Worm (Caenorhabditis elegans): Measurements from ENCODE around the gene vps-36.

vps-36 gene

DNA sequence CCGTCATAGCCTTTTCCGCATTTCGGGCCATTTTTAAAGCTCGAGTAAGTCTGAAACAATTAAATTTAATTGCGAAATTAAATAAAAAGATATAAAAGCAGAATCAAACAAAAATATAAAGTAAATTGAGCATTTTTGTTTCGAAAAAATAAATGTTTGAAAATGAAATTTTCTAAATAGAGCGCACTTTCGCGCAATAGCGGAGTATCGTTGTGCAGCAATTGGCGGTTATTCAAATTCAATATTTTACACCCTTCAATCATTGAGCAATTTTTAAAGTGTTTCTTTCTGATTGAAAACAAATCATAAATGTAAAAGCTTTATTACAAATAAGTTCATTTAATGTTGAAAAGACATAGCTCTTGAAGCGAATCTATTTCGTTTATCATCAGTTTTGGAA lies 40.2 kb upstream of the vps-36 start, which contains the start of gene isy-1:
isy-1 (minus strand) TSS at position 50 of the 400 bp plus-strand sequence.
- TF ChIP-seq cnd-1 (tag; optimal IDR thresholded peaks at IDR 0.05) (no peak), mab-5 (tag; optimal IDR thresholded peaks at IDR 0.05) (no peak), mep-1 (tag; optimal IDR thresholded peaks at IDR 0.05) (peak; percentile 54), drap-1 (GFP tag; optimal IDR thresholded peaks at IDR 0.05) (no peak), nhr-237 (tag; optimal IDR thresholded peaks at IDR 0.05) (peak; percentile 44), unc-120 (tag; optimal IDR thresholded peaks at IDR 0.05; ENCODE audit: poor library complexity, severe bottlenecking) (no peak), nhr-76 (tag; optimal IDR thresholded peaks at IDR 0.05) (no peak), ces-1 (GFP tag; optimal IDR thresholded peaks at IDR 0.05) (peak; percentile 86), ceh-83 (GFP tag; optimal IDR thresholded peaks at IDR 0.05) (no peak), pha-4 (tag; optimal IDR thresholded peaks at IDR 0.05) (peak; percentile 67), ham-2 (GFP tag; optimal IDR thresholded peaks at IDR 0.05) (no peak), ztf-11 (tag; optimal IDR thresholded peaks at IDR 0.05) (no peak), lsy-2 (tag; optimal IDR thresholded peaks at IDR 0.05) (peak; percentile 66), nhr-2 (tag; optimal IDR thresholded peaks at IDR 0.05) (peak; percentile 19), sem-2 (GFP tag; optimal IDR thresholded peaks at IDR 0.05) (no peak), blmp-1 (tag; optimal IDR thresholded peaks at IDR 0.05) (no peak), ceh-39 (tag; optimal IDR thresholded peaks at IDR 0.05) (peak; percentile 29)

DNA sequence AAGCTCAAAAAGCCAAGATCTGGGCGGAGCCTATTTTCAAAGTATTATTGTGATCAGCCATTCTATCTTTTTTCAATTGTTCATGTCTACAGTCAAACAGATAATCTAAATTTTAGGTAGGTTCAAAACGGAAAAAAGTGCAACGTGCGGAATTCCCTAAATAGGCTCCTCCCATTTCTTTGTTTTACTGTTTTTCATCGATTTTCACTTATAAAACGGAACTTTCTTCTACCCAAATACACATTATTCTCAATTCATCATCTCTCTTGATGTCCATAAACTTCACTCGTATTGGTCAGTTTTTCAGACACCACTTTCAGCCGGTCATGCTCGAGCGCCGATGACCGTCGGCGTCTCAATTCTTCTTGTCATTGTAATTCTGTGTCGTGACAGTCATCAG lies 38.3 kb upstream of the vps-36 start, which contains the start of gene F53B7.7:
F53B7.7 (plus strand) TSS at position 301 of the 400 bp plus-strand sequence.
- TF ChIP-seq nhr-12 (tag; optimal IDR thresholded peaks at IDR 0.05): no peak

DNA sequence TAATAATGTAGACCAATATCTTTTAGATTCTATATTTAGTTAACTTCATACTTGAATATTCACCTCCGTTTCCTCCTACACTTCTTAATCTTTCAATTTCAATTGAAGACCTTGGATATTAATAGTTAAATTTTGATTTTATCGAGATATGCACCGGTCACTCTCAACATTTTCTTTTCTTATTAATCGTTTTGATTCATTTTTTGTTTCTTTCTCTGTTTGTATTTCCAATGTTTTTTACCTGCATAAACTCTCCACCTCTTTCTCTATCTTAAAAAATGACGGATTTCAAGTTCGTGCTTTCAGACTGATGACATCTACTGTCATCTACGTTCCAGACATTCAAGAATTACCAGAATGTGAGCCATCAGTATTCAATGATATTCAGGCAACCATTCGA lies 31.3 kb upstream of the vps-36 start, which contains the start of gene frpr-9:
frpr-9 (plus strand) TSS at position 301 of the 400 bp plus-strand sequence.
- TF ChIP-seq unc-39 (tag; optimal IDR thresholded peaks at IDR 0.05) (no peak), nhr-12 (tag; optimal IDR thresholded peaks at IDR 0.05) (no peak), lin-13 (tag; optimal IDR thresholded peaks at IDR 0.05) (no peak), lin-32 (GFP tag; optimal IDR thresholded peaks at IDR 0.05) (no peak), mls-2 (tag; optimal IDR thresholded peaks at IDR 0.05) (no peak), elt-1 (tag; optimal IDR thresholded peaks at IDR 0.05; ENCODE audit: borderline replicate concordance, insufficient read depth) (no peak), zip-8 (tag; optimal IDR thresholded peaks at IDR 0.05) (no peak), ztf-11 (tag; optimal IDR thresholded peaks at IDR 0.05) (no peak)

DNA sequence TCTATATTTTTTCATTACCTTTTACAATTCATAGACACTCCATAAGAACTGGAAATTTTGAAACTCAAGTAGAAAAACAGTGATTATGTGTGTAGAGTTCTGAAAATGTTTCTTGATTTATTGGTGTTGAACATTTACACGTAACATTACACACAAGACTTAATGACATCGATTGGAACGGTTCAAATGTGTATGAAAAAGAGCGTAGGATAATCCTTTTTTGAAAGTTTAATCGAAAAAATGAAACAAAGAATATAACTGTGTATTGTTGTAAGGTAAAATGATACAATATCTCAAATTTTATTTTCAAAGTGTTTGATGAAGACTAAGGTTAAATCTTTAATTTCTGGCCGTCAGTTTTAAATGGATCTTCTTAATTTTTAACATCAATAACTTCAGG lies 20.6 kb upstream of the vps-36 start, which contains the start of gene fig-1:
fig-1 (minus strand) TSS at position 101 of the 400 bp plus-strand sequence.
- no peak for TF ChIP-seq ham-2 (GFP tag; optimal IDR thresholded peaks at IDR 0.05)
- no peak for TF ChIP-seq ceh-83 (GFP tag; optimal IDR thresholded peaks at IDR 0.05)
- TF ChIP-seq lsy-2 (tag; optimal IDR thresholded peaks at IDR 0.05): no peak
- no peak for TF ChIP-seq hlh-1 (tag; optimal IDR thresholded peaks at IDR 0.05)
- no peak for TF ChIP-seq mab-5 (tag; optimal IDR thresholded peaks at IDR 0.05)
- TF ChIP-seq ztf-11 (tag; optimal IDR thresholded peaks at IDR 0.05): no peak
- no peak for TF ChIP-seq nhr-76 (tag; optimal IDR thresholded peaks at IDR 0.05)
- TF ChIP-seq nhr-2 (tag; optimal IDR thresholded peaks at IDR 0.05): no peak
- TF ChIP-seq bed-3 (GFP tag; optimal IDR thresholded peaks at IDR 0.05): no peak
- TF ChIP-seq elt-1 (tag; optimal IDR thresholded peaks at IDR 0.05; ENCODE audit: borderline replicate concordance, insufficient read depth): no peak
- no peak for TF ChIP-seq snpc-4 (tag; optimal IDR thresholded peaks at IDR 0.05)
- no peak for TF ChIP-seq sem-2 (GFP tag; optimal IDR thresholded peaks at IDR 0.05)
- TF ChIP-seq nhr-237 (tag; optimal IDR thresholded peaks at IDR 0.05): no peak

DNA sequence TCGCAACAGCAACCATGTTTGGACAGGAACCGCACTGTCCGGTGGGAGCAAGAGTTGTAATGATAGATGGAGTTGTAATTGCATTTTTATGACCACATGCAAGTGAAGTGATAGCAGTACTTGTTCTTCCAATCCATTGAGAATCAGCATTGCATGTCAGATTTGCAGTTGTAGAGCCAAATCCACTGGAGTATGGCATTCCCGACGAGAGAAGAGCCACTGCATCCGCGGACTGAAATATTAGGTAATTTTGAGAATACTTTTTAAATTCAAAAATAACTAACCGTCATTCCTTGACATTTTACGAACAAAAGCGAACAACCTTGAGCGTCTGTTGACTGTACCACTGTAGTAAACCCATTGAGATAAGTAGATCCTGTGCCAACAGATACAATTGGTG lies 14.6 kb upstream of the vps-36 start:
- TF ChIP-seq blmp-1 (tag; optimal IDR thresholded peaks at IDR 0.05) (no peak), elt-3 (tag; optimal IDR thresholded peaks at IDR 0.05) (no peak), ceh-43 (GFP tag; optimal IDR thresholded peaks at IDR 0.05) (no peak), nhr-28 (tag; optimal IDR thresholded peaks at IDR 0.05) (no peak), nhr-12 (tag; optimal IDR thresholded peaks at IDR 0.05) (no peak), ces-1 (GFP tag; optimal IDR thresholded peaks at IDR 0.05) (no peak), zip-8 (tag; optimal IDR thresholded peaks at IDR 0.05) (no peak), hlh-1 (tag; optimal IDR thresholded peaks at IDR 0.05) (no peak), nhr-237 (tag; optimal IDR thresholded peaks at IDR 0.05) (no peak), bed-3 (GFP tag; optimal IDR thresholded peaks at IDR 0.05) (no peak), lin-32 (GFP tag; optimal IDR thresholded peaks at IDR 0.05) (no peak), sem-2 (GFP tag; optimal IDR thresholded peaks at IDR 0.05) (no peak), unc-39 (tag; optimal IDR thresholded peaks at IDR 0.05) (no peak)
